Worm (Caenorhabditis elegans) whole organism, L4/young adult: ENCODE data around the gene aptf-3.

ENCODE experiments used
- W03F9.2 ChIP-seq: fragments of 150-350 bp; optimal IDR thresholded peaks from 2 replicates; lab custom pipeline; 2014; ENCODE audit warnings: missing biosample characterization, missing genetic modification characterization
- him-1 ChIP-seq: sonication (generic microtip); optimal IDR thresholded peaks from 2 replicates; lab custom pipeline; 2016; ENCODE audit warnings: missing genotype, missing genetic modification reagents, missing genetic modification characterization, missing compliant biosample characterization

ce11 chrII:8589227-8589626 is 4.8 kb upstream of the aptf-3 start:
- no peak for TF ChIP-seq him-1
- no peak for TF ChIP-seq W03F9.2
